Fruit fly (Drosophila melanogaster) whole organism, prepupa: ENCODE results near the gene Gr97a.

ENCODE experiments used
- Blimp-1 ChIP-seq: fragments of 200-800 bp; sonication (Bioruptor generic); optimal IDR thresholded peaks from 3 replicates; lab custom pipeline; 2017; ENCODE audit warnings: missing biosample characterization, missing genetic modification characterization, mild to moderate bottlenecking, moderate library complexity, missing genetic modification reagents
- CG10631 ChIP-seq: fragments of 200-800 bp; sonication (Bioruptor generic); optimal IDR thresholded peaks from 2 replicates; lab custom pipeline; 2016; ENCODE audit warnings: missing biosample characterization, missing genetic modification characterization
- CG11294 ChIP-seq: fragments of 200-800 bp; sonication (Bioruptor generic); IDR thresholded peaks from 2 replicates; pipeline ENCODE4 v1.3.6; 2022; ENCODE audit warnings: missing biosample characterization, missing genetic modification characterization
- CG11902 ChIP-seq: fragments of 200-800 bp; sonication (Bioruptor generic); optimal IDR thresholded peaks from 3 replicates; lab custom pipeline; 2016; ENCODE audit warnings: missing biosample characterization, missing genetic modification characterization
- CG15336 ChIP-seq: fragments of 200-800 bp; sonication (Bioruptor generic); IDR thresholded peaks from 2 replicates; pipeline ENCODE4 v1.3.6; 2022; ENCODE audit warnings: missing biosample characterization, missing genetic modification characterization
- CG1621 ChIP-seq: fragments of 200-800 bp; sonication (Bioruptor generic); optimal IDR thresholded peaks from 3 replicates; lab custom pipeline; 2018; ENCODE audit warnings: missing biosample characterization, mild to moderate bottlenecking, missing genetic modification characterization
- CG32006 ChIP-seq: fragments of 200-800 bp; sonication (Bioruptor generic); optimal IDR thresholded peaks from 3 replicates; lab custom pipeline; 2017; ENCODE audit warnings: missing biosample characterization, mild to moderate bottlenecking, missing genetic modification characterization
- CG34406 ChIP-seq: fragments of 200-800 bp; sonication (Bioruptor generic); optimal IDR thresholded peaks from 3 replicates; lab custom pipeline; 2016; ENCODE audit warnings: missing biosample characterization, missing genetic modification characterization
- CG6163 ChIP-seq: fragments of 200-800 bp; sonication (Bioruptor generic); IDR thresholded peaks from 3 replicates; pipeline ENCODE4 v1.3.6; 2022; ENCODE audit warnings: missing biosample characterization, missing genetic modification characterization
- CG6276 ChIP-seq: fragments of 200-800 bp; sonication (Bioruptor generic); optimal IDR thresholded peaks from 2 replicates; lab custom pipeline; 2017; ENCODE audit warnings: missing biosample characterization, mild to moderate bottlenecking, missing genetic modification characterization
- CG6792 ChIP-seq: fragments of 200-800 bp; sonication (Bioruptor generic); optimal IDR thresholded peaks from 3 replicates; lab custom pipeline; 2016; ENCODE audit warnings: missing biosample characterization, missing genetic modification characterization
- CG6808 ChIP-seq: fragments of 200-800 bp; sonication (Bioruptor generic); optimal IDR thresholded peaks from 3 replicates; lab custom pipeline; 2017; ENCODE audit warnings: missing biosample characterization, missing genetic modification characterization, mild to moderate bottlenecking, moderate library complexity, missing genetic modification reagents
- CG6854 ChIP-seq: fragments of 200-800 bp; sonication (Bioruptor generic); optimal IDR thresholded peaks from 2 replicates; lab custom pipeline; 2017; ENCODE audit warnings: missing biosample characterization, mild to moderate bottlenecking, missing genetic modification characterization
- CG8319 ChIP-seq: fragments of 200-800 bp; sonication (Bioruptor generic); optimal IDR thresholded peaks from 3 replicates; lab custom pipeline; 2016; ENCODE audit warnings: missing biosample characterization, missing genetic modification characterization
- Eip78C ChIP-seq: fragments of 200-800 bp; sonication (Bioruptor generic); peaks from one replicate; lab custom pipeline; 2016; ENCODE audit warnings: missing biosample characterization, missing genetic modification characterization
- Eip93F ChIP-seq: fragments of 200-800 bp; sonication (Bioruptor generic); optimal IDR thresholded peaks from 2 replicates; lab custom pipeline; 2016; ENCODE audit warnings: missing biosample characterization, mild to moderate bottlenecking, missing genetic modification characterization
- Ets21C ChIP-seq: fragments of 200-800 bp; sonication (Bioruptor generic); optimal IDR thresholded peaks from 3 replicates; lab custom pipeline; 2016; ENCODE audit warnings: missing biosample characterization, missing genetic modification characterization
- Gug ChIP-seq: fragments of 200-800 bp; sonication (Bioruptor generic); IDR thresholded peaks from 2 replicates; pipeline ENCODE4 v1.3.6; 2022; ENCODE audit warnings: missing biosample characterization, missing genetic modification characterization
- Hr38 ChIP-seq: sonication (Bioruptor generic); optimal IDR thresholded peaks from 2 replicates; lab custom pipeline; 2016; ENCODE audit warnings: missing biosample characterization, missing genetic modification characterization
- Hr39 ChIP-seq: fragments of 200-800 bp; sonication (Bioruptor generic); optimal IDR thresholded peaks from 2 replicates; lab custom pipeline; 2016; ENCODE audit warnings: missing biosample characterization, missing genetic modification characterization
- Hr4 ChIP-seq: fragments of 200-800 bp; sonication (Bioruptor generic); optimal IDR thresholded peaks from 3 replicates; lab custom pipeline; 2016; ENCODE audit warnings: missing biosample characterization, missing genetic modification characterization
- Lpt ChIP-seq: fragments of 200-800 bp; sonication (Bioruptor generic); optimal IDR thresholded peaks from 3 replicates; lab custom pipeline; 2016; ENCODE audit warnings: missing biosample characterization, missing genetic modification characterization
- Met ChIP-seq: fragments of 200-800 bp; sonication (Bioruptor generic); optimal IDR thresholded peaks from 3 replicates; lab custom pipeline; 2016; ENCODE audit warnings: missing biosample characterization, missing genetic modification characterization
- Smox ChIP-seq: fragments of 200-800 bp; sonication (Bioruptor generic); optimal IDR thresholded peaks from 3 replicates; lab custom pipeline; 2016; ENCODE audit warnings: missing biosample characterization, missing genetic modification characterization
- Sox102F ChIP-seq: fragments of 200-800 bp; sonication (Bioruptor generic); optimal IDR thresholded peaks from 2 replicates; lab custom pipeline; 2016; ENCODE audit warnings: missing biosample characterization, mild to moderate bottlenecking, missing genetic modification characterization
- Sox14 ChIP-seq: fragments of 200-800 bp; sonication (Bioruptor generic); optimal IDR thresholded peaks from 3 replicates; lab custom pipeline; 2016; ENCODE audit warnings: missing biosample characterization, missing genetic modification characterization
- Sox15 ChIP-seq: fragments of 200-800 bp; sonication (Bioruptor generic); optimal IDR thresholded peaks from 3 replicates; lab custom pipeline; 2016; ENCODE audit warnings: missing biosample characterization, missing genetic modification characterization
- achi ChIP-seq: fragments of 200-800 bp; sonication (Bioruptor generic); optimal IDR thresholded peaks from 3 replicates; lab custom pipeline; 2016; ENCODE audit warnings: missing biosample characterization, missing genetic modification characterization
- acj6 ChIP-seq: fragments of 200-800 bp; sonication (Bioruptor generic); optimal IDR thresholded peaks from 3 replicates; lab custom pipeline; 2016; ENCODE audit warnings: missing biosample characterization, missing genetic modification characterization
- cyc ChIP-seq: fragments of 200-800 bp; sonication (Bioruptor generic); optimal IDR thresholded peaks from 3 replicates; lab custom pipeline; 2016; ENCODE audit warnings: missing biosample characterization, missing genetic modification characterization
- dac ChIP-seq: fragments of 200-800 bp; sonication (Bioruptor generic); optimal IDR thresholded peaks from 2 replicates; lab custom pipeline; 2017; ENCODE audit warnings: missing biosample characterization, mild to moderate bottlenecking, missing genetic modification characterization
- eg ChIP-seq: fragments of 200-800 bp; sonication (Bioruptor generic); IDR thresholded peaks from 3 replicates; pipeline ENCODE4 v1.3.6; 2022; ENCODE audit warnings: missing biosample characterization, missing genetic modification characterization
- esn ChIP-seq: fragments of 200-800 bp; sonication (Bioruptor generic); optimal IDR thresholded peaks from 2 replicates; lab custom pipeline; 2016; ENCODE audit warnings: missing biosample characterization, mild to moderate bottlenecking, missing genetic modification characterization, moderate library complexity
- fd85E ChIP-seq: fragments of 200-800 bp; sonication (Bioruptor generic); optimal IDR thresholded peaks from 3 replicates; lab custom pipeline; 2016; ENCODE audit warnings: missing biosample characterization, missing genetic modification characterization
- fkh ChIP-seq: fragments of 200-800 bp; sonication (Bioruptor generic); optimal IDR thresholded peaks from 3 replicates; lab custom pipeline; 2017; ENCODE audit warnings: missing biosample characterization, mild to moderate bottlenecking, missing genetic modification characterization, moderate library complexity
- lz ChIP-seq: fragments of 200-800 bp; sonication (Bioruptor generic); optimal IDR thresholded peaks from 3 replicates; lab custom pipeline; 2016; ENCODE audit warnings: missing biosample characterization, missing genetic modification characterization
- net ChIP-seq: fragments of 200-800 bp; sonication (Bioruptor generic); optimal IDR thresholded peaks from 3 replicates; lab custom pipeline; 2016; ENCODE audit warnings: missing biosample characterization, missing genetic modification characterization
- spab ChIP-seq: fragments of 200-800 bp; sonication (Bioruptor generic); optimal IDR thresholded peaks from 2 replicates; lab custom pipeline; 2017; ENCODE audit warnings: missing biosample characterization, mild to moderate bottlenecking, missing genetic modification characterization, missing genetic modification reagents
- ss ChIP-seq, 2 experiments: fragments of 200-800 bp; sonication (Bioruptor generic); optimal IDR thresholded peaks; 2 replicates in 1 of 2; 3 replicates in 1 of 2; lab custom pipeline; 2017 to 2018; ENCODE audit warnings: mild to moderate bottlenecking in 2 of 2, missing biosample characterization in 2 of 2, missing genetic modification characterization in 2 of 2, moderate library complexity in 1 of 2
- topi ChIP-seq: fragments of 200-800 bp; sonication (Bioruptor generic); optimal IDR thresholded peaks from 3 replicates; lab custom pipeline; 2016; ENCODE audit warnings: missing biosample characterization, missing genetic modification characterization
- vri ChIP-seq: fragments of 200-800 bp; sonication (Bioruptor generic); optimal IDR thresholded peaks from 3 replicates; lab custom pipeline; 2016; ENCODE audit warnings: missing biosample characterization, mild to moderate bottlenecking, missing genetic modification characterization

Gene Gr97a

DNA sequence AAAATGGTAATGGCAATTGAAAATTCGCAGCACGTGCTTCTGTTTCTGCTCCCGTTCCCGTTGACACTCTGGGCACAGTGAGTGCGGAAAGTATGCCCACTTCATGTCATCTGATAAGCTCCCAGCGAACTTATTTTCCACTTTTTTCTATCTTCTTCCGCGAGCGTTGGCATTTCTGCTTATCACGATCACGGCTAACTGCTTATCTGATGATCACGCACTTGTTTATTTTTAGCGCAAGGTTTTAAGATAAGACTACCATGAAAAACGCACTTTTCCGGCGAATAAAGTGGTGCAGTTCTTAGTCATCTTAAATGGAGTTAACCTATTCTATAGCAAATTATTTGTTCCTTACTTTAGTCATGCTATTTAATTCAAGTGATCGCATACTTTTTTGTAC lies 28.9 kb downstream of the Gr97a start (continued):
- TF ChIP-seq CG6276 (GFP tag; lab: Kevin White, UChicago) (peak; percentile 50), esn (peak; percentile 40), eg (GFP tag; lab: Robert Waterston, UW) (0 out of 3 replicates have a peak, but pooled peaks have one; percentile 30), Sox15 (peak; percentile 24), Blimp-1 (GFP tag; lab: Kevin White, UChicago) (no peak), Lpt (peak; percentile 17), CG10631 (GFP tag; lab: Kevin White, UChicago) (peak; percentile 11), Met (GFP tag; lab: Kevin White, UChicago) (no peak), CG11902 (GFP tag; lab: Kevin White, UChicago) (peak; percentile 28), Hr4 (GFP tag; lab: Kevin White, UChicago) (peak; percentile 63), net (GFP tag; lab: Kevin White, UChicago) (peak; percentile 45), CG34406 (GFP tag; lab: Kevin White, UChicago) (no peak), dac (GFP tag; lab: Kevin White, UChicago) (peak; percentile 5), CG32006 (GFP tag; lab: Kevin White, UChicago) (peak; percentile 74), Ets21C (GFP tag; lab: Kevin White, UChicago) (peak; percentile 25), CG1621 (tag; lab: Kevin White, UChicago) (no peak), CG6163 (no peak), CG6792 (GFP tag; lab: Kevin White, UChicago) (peak; percentile 20), Sox102F (GFP tag; lab: Kevin White, UChicago) (no peak), CG6854 (GFP tag; lab: Kevin White, UChicago) (no peak), Eip93F (GFP tag; lab: Kevin White, UChicago) (no peak), Gug (GFP tag; lab: Robert Waterston, UW) (no peak), Smox (GFP tag; lab: Kevin White, UChicago) (no peak), fkh (GFP tag; lab: Kevin White, UChicago) (no peak), spab (GFP tag; lab: Kevin White, UChicago) (no peak), ss (GFP tag; optimal IDR thresholded peaks at IDR 0.05; lab: Kevin White, UChicago) (no peak), topi (GFP tag; lab: Kevin White, UChicago) (no peak), Sox14 (peak; percentile 55), vri (GFP tag; lab: Kevin White, UChicago) (no peak)

DNA sequence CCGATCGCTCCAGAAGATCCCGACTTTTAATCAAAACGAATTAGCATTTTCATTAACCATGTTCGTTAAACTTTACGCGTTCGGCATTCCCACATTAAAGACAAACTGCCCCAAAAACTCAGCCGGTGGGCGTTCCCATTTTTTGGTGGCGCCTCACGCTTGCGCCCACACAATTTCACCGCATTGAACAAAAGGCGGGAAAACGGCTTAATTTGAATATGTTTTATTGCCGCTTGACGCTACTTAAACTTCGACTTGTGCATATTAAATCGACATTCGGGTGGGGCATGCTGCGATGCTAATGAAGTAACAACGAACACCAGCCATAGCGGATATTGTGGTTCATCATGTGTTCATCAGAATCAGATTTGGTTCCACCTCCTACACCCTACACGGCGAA lies 29.8 kb downstream of the Gr97a start:
- TF ChIP-seq Hr38 (GFP tag; lab: Kevin White, UChicago) (no peak), dac (GFP tag; lab: Kevin White, UChicago) (no peak), cyc (GFP tag; lab: Kevin White, UChicago) (no peak), acj6 (GFP tag; lab: Kevin White, UChicago) (no peak), fkh (GFP tag; lab: Kevin White, UChicago) (no peak), Hr39 (no peak), CG15336 (no peak), achi (GFP tag; lab: Kevin White, UChicago) (no peak)
- TF ChIP-seq, all 60 proteins: peak for 0

DNA sequence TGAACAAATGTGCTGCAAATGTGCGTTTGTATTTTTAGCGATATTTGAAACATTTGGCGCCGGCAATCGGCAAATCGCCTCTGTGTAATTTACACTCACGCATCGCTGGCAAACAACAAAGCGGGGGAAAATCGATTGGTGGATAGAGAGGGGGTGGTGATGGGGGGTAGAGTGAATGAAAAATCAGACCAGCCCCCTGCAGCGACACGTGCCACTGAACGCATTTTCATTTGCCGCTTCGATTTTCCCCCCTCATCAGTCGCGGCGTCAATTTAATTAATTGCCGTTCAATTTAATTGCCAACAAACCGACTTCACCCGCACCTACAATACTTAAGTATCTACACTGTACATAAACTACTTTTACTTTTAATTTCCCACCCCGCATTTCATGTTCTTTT lies 30.9 kb downstream of the Gr97a start:
- TF ChIP-seq CG6808 (GFP tag; lab: Kevin White, UChicago) (no peak), CG6163 (no peak), CG6792 (GFP tag; lab: Kevin White, UChicago) (no peak), CG8319 (GFP tag; lab: Kevin White, UChicago) (no peak), Eip78C (GFP tag; lab: Kevin White, UChicago) (no peak), Gug (GFP tag; lab: Robert Waterston, UW) (no peak), CG11294 (GFP tag; lab: Robert Waterston, UW) (no peak), eg (GFP tag; lab: Robert Waterston, UW) (no peak), fd85E (GFP tag; lab: Kevin White, UChicago) (no peak), esn (no peak), lz (GFP tag; lab: Kevin White, UChicago) (no peak), fkh (GFP tag; lab: Kevin White, UChicago) (no peak), Hr38 (GFP tag; lab: Kevin White, UChicago) (no peak), Smox (GFP tag; lab: Kevin White, UChicago) (no peak), Ets21C (GFP tag; lab: Kevin White, UChicago) (no peak)
